Fruit fly (Drosophila melanogaster): ENCODE data around the gene CG14717.
A peak's percentile ranks its signal among the peaks of the same experiment; 100 is the strongest.

The CG14717 gene

DNA sequence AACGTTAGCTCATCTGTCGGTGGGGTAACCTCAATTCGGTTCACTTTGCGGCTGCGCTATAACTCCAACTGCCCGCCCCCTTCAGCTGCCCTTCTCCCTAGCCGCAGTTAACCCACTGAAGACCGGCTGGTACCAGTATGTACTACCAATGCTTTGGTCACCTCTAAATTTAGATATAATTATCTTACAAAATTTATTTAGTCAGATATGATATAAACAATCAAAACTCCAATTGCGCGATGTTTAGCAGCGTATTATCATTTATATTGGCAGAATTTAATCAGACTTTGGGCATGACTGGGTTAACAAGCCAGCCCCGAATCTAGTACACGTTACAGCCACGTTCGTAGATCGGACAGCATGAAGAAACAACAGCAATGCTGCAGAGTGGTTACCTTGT lies 34.6 kb upstream of the CG14717 start:
- TF ChIP-seq CG10267 (tag; optimal IDR thresholded peaks at IDR 0.05) (peak; percentile 21), CG42726 (GFP tag; IDR thresholded peaks at IDR 0.05; ENCODE audit: partially characterized antibody) (no peak), Xrp1 (GFP tag; IDR thresholded peaks at IDR 0.05) (peak; percentile 32; the same call in 1 of the 2 replicates), Hr39 (optimal IDR thresholded peaks at IDR 0.05) (no peak), CG15073 (GFP tag; optimal IDR thresholded peaks at IDR 0.05) (no peak), ab (GFP tag; optimal IDR thresholded peaks at IDR 0.05) (no peak), fd96Cb (tag; optimal IDR thresholded peaks at IDR 0.05) (peak; percentile 47), Sin3A (optimal IDR thresholded peaks at IDR 0.05) (no peak), CG15514 (GFP tag; optimal IDR thresholded peaks at IDR 0.05) (peak; percentile 28), CG8944 (GFP tag; optimal IDR thresholded peaks at IDR 0.05) (no peak), CG17361 (GFP tag; IDR thresholded peaks at IDR 0.05) (0 out of 3 replicates have a peak, but pooled peaks have one; percentile 38), Neu2 (GFP tag; optimal IDR thresholded peaks at IDR 0.05; ENCODE audit: borderline replicate concordance) (no peak), CG6854 (GFP tag; optimal IDR thresholded peaks at IDR 0.05) (no peak), H15 (GFP tag; IDR thresholded peaks at IDR 0.05) (no peak), CG30403 (GFP tag; optimal IDR thresholded peaks at IDR 0.05) (peak; percentile 34), sc (optimal IDR thresholded peaks at IDR 0.05) (no peak), sc (GFP tag; optimal IDR thresholded peaks at IDR 0.05) (no peak), Dip2 (GFP tag; IDR thresholded peaks at IDR 0.05) (no peak), CG7372 (GFP tag; IDR thresholded peaks at IDR 0.05) (0 out of 2 replicates have a peak, but pooled peaks have one; percentile 20), bcd (GFP tag; optimal IDR thresholded peaks at IDR 0.05) (peak; percentile 12), CG8290 (GFP tag; optimal IDR thresholded peaks at IDR 0.05) (no peak), CG8290 (tag; optimal IDR thresholded peaks at IDR 0.05) (peak in 1 of 2 experiments; percentile 57), Doc2 (GFP tag; IDR thresholded peaks at IDR 0.05) (no peak), exex (tag; optimal IDR thresholded peaks at IDR 0.05) (peak; percentile 9), Gug (GFP tag; IDR thresholded peaks at IDR 0.05) (no peak), sob (GFP tag; IDR thresholded peaks at IDR 0.05) (peak; percentile 58; the same call in 1 of the 2 replicates), CG31441 (GFP tag; IDR thresholded peaks at IDR 0.05) (peak; percentile 61), CG12104 (GFP tag; optimal IDR thresholded peaks at IDR 0.05) (no peak), CG32767 (GFP tag; IDR thresholded peaks at IDR 0.05) (no peak), Fer1 (GFP tag; optimal IDR thresholded peaks at IDR 0.05) (peak; percentile 70), Elba2 (GFP tag; optimal IDR thresholded peaks at IDR 0.05) (no peak), sens (GFP tag) (peak; percentile 79), MTF-1 (GFP tag; optimal IDR thresholded peaks at IDR 0.05; ENCODE audit: borderline replicate concordance) (peak; percentile 36), CG18262 (tag; optimal IDR thresholded peaks at IDR 0.05) (peak; percentile 70), CG1603 (tag; optimal IDR thresholded peaks at IDR 0.05) (peak; percentile 65), chm (GFP tag; IDR thresholded peaks at IDR 0.05) (no peak), shn (GFP tag; optimal IDR thresholded peaks at IDR 0.05) (no peak), CG2712 (tag; optimal IDR thresholded peaks at IDR 0.05) (peak; percentile 64), chif (GFP tag; optimal IDR thresholded peaks at IDR 0.05) (peak in 1 of 2 experiments; percentile 21), lilli (GFP tag; optimal IDR thresholded peaks at IDR 0.05) (no peak), ttk (GFP tag; IDR thresholded peaks at IDR 0.05) (0 out of 2 replicates have a peak, but pooled peaks have one; percentile 42), Atf-2 (GFP tag; optimal IDR thresholded peaks at IDR 0.05) (no peak), CG30431 (GFP tag; optimal IDR thresholded peaks at IDR 0.05) (no peak), ham (GFP tag; IDR thresholded peaks at IDR 0.05) (no peak), CG34422 (GFP tag; IDR thresholded peaks at IDR 0.05) (no peak), Ptx1 (GFP tag; IDR thresholded peaks at IDR 0.05) (peak; percentile 60), B-H2 (GFP tag; optimal IDR thresholded peaks at IDR 0.05) (no peak), CG12659 (GFP tag; optimal IDR thresholded peaks at IDR 0.05) (peak; percentile 54), CG12391 (tag; optimal IDR thresholded peaks at IDR 0.05) (peak; percentile 59), wdn (GFP tag; IDR thresholded peaks at IDR 0.05) (no peak), onecut (GFP tag; IDR thresholded peaks at IDR 0.05) (0 out of 2 replicates have a peak, but pooled peaks have one; percentile 13), ems (GFP tag; optimal IDR thresholded peaks at IDR 0.05) (peak; percentile 4), Hmx (GFP tag; optimal IDR thresholded peaks at IDR 0.05) (no peak), Nf-YA (GFP tag; IDR thresholded peaks at IDR 0.05) (no peak)
